Worm (Caenorhabditis elegans) whole organism, L4 larva: Measurements from ENCODE around the gene C33F10.8.

ENCODE experiments used
- F26F4.8 ChIP-seq: fragments of 200-800 bp; sonication (Bioruptor generic); conservative IDR thresholded peaks from 2 replicates; pipeline ENCODE4 v1.3.6; 2022; ENCODE audit warnings: missing genetic modification characterization, missing compliant biosample characterization
- R02D3.7 ChIP-seq: fragments of 150-350 bp; sonication (generic microtip); optimal IDR thresholded peaks from 3 replicates; lab custom pipeline; 2014; ENCODE audit warnings: missing biosample characterization, missing genetic modification characterization
- Y48G9A.11 ChIP-seq: fragments of 200-800 bp; sonication (Bioruptor generic); IDR thresholded peaks from 2 replicates; pipeline ENCODE4 v1.3.6; 2022; ENCODE audit warnings: missing genetic modification reagents, missing genetic modification characterization, missing compliant biosample characterization
- Y75B8A.6 ChIP-seq: fragments of 200-800 bp; sonication (Bioruptor generic); IDR thresholded peaks from 2 replicates; pipeline ENCODE4 v1.3.6; 2022; ENCODE audit warnings: missing genetic modification reagents, missing genetic modification characterization, missing compliant biosample characterization
- dmd-8 ChIP-seq: fragments of 200-800 bp; sonication (Bioruptor generic); IDR thresholded peaks from 2 replicates; pipeline ENCODE4 v1.3.6; 2022; ENCODE audit warnings: missing genetic modification characterization, missing compliant biosample characterization
- fkh-10 ChIP-seq: fragments of 150-350 bp; optimal IDR thresholded peaks from 2 replicates; lab custom pipeline; 2014; ENCODE audit warnings: missing biosample characterization, missing genetic modification reagents, missing genetic modification characterization
- lsy-2 ChIP-seq, 2 experiments: fragments of 150-350 bp in 1 of 2; sonication (generic microtip) in 1 of 2; optimal IDR thresholded peaks; 2 replicates each; lab custom pipeline; 2014 to 2017; ENCODE audit warnings: missing biosample characterization in 2 of 2, missing genetic modification characterization in 2 of 2
- nhr-111 ChIP-seq: fragments of 200-800 bp; sonication (Bioruptor generic); optimal IDR thresholded peaks from 2 replicates; lab custom pipeline; 2018; ENCODE audit warnings: mild to moderate bottlenecking, missing genetic modification characterization, missing compliant biosample characterization
- nhr-6 ChIP-seq: fragments of 150-350 bp; optimal IDR thresholded peaks from 2 replicates; lab custom pipeline; 2014; ENCODE audit warnings: missing biosample characterization, missing genetic modification characterization
- unc-39 ChIP-seq: sonication (generic microtip); optimal IDR thresholded peaks from 2 replicates; lab custom pipeline; 2017; ENCODE audit warnings: missing biosample characterization, missing genetic modification characterization

DNA sequence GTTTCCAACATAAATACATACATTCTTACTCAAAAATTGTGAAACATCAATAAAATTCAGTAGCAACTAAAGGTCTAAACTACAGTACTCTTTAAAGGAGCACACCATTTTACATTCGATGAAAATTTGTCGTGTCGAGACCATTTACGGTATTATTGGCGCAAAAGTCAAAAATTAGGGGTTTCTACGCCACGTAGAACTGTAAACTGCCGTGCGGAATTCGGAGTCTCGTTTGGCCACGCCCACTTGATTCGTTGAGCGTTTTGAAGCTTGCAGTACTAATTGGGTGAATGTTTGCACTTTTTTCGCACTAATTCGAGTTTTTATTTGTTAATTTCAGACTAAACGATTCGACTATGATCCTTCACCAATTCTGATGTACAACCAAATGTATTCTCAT is 34.3 kb downstream of the C33F10.8 start:
- TF ChIP-seq Y48G9A.11 (GFP tag; lab: Robert Waterston, UW) (peak; percentile 87), R02D3.7 (tag; lab: Kevin White, UChicago) (no peak), lsy-2 (tag; optimal IDR thresholded peaks at IDR 0.05; lab: Kevin White, UChicago) (no peak), nhr-6 (tag; lab: Kevin White, UChicago) (no peak), nhr-111 (GFP tag; lab: Kevin White, UChicago) (no peak), Y75B8A.6 (GFP tag; lab: Robert Waterston, UW) (no peak), dmd-8 (GFP tag; lab: Robert Waterston, UW) (no peak), F26F4.8 (no peak), fkh-10 (no peak), unc-39 (tag; lab: Kevin White, UChicago) (no peak)
